Fruit fly (Drosophila melanogaster): ENCODE results near the gene Blos4.

Gene Blos4

DNA sequence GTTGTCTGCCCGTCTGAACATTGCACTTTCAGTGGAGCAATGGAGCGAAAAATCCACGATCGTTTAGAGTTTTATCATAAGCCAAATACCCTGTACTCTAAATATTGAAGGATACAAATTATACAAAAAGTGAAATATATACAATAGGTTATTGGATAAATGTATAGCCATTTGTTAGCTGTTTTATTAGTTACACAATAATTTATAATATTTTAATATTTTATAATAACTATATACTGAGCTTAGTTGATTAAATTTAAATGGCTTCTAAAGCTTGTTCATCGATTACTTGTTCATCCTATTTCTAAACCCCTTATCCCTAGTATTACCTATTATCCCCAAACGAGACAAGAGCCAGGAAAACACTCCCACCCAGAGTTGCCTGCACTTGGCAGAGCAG lies 44.1 kb downstream of the Blos4 start:
- TF ChIP-seq CG17801 (GFP tag; optimal IDR thresholded peaks at IDR 0.05; ENCODE audit: partially characterized antibody), result no peak

DNA sequence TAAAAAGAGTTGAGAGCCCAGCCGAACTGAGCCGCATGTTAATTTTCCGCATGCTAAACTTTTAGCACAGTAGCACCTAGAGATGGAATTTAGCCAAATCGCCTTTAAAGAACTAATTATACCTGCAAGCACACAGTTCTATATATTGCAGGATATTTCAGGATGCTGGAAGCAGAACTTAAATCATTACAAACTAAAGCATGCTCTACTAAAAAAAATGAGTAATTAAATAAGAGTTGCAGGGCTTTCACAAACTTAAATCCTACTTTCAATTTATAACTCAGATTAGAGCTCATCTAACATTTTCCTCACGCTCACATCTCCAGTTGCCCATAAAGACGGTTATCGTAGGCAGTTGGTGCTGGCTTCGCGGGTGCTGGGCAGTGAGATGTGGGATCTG lies 45.8 kb downstream of the Blos4 start:
- no peak for TF ChIP-seq CG17801 (GFP tag; optimal IDR thresholded peaks at IDR 0.05; ENCODE audit: partially characterized antibody)

DNA sequence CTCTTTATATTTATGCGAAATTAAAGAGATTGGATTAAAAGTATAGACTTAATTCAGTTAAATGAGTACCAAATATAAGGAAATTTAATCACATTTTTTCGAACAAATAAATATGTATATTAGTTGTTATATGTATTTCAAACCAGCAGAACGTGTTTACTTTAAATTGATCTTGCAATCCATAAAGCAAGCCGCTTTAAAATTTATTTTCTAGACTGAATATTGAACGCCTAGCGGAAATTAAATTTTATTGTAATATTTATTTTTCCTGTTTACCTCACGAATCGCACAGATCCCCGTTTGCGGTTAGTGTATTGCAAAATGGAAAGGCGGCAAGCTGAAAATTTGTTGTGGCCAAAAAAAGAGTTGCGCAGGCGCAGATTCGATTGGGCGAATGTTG lies 48.5 kb downstream of the Blos4 start:
- TF ChIP-seq CG17801 (GFP tag; optimal IDR thresholded peaks at IDR 0.05; ENCODE audit: partially characterized antibody), result no peak

DNA sequence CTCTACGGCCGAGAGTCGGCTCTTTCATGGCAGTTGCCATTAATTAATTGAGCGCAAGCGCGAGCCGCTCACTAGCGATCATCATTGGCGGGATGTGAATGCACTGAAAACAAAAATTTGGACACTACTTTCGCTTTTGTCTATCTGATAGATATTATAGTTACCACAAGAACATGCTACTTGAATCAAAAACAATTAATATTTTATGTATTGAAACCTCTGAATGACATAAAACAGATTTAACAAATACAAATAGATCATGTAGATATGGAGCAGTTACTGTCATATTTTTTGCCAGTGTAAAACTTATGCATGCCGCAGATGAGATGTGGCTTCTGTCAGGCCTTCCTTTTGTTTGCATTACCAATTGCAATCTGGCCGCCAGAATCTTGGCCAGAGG lies 49.1 kb downstream of the Blos4 start:
- TF ChIP-seq CG17801 (GFP tag; optimal IDR thresholded peaks at IDR 0.05; ENCODE audit: partially characterized antibody), result no peak

DNA sequence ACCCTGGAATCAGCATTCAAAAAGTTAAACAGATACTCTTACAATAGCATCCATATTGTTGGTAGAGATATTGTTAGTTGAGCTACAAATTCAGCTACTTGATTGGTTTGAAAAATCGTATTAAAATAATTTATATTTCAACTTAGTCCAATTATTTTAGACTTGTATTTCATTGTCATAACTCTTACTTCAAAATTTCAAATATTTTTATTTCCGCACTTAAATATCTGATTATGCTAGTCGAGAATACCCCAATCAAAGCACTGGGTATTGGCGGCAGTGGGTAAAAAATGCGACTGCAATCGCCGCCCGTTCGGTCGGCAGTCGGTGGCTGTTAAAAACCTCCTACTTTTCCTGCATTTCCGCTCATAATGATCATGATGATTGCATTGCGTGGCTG lies 49.9 kb downstream of the Blos4 start:
- no peak for TF ChIP-seq CG17801 (GFP tag; optimal IDR thresholded peaks at IDR 0.05; ENCODE audit: partially characterized antibody)
